Fruit fly (Drosophila melanogaster) whole organism, wandering third instar larva: ENCODE data around the gene AnxB11.

ENCODE experiments used
- Hnf4 ChIP-seq: fragments of 200-800 bp; sonication (Bioruptor generic); optimal IDR thresholded peaks from 2 replicates; lab custom pipeline; 2016; ENCODE audit warnings: missing biosample characterization, mild to moderate bottlenecking, missing genetic modification characterization
- Hr83 ChIP-seq: fragments of 200-300 bp; sonication (Bioruptor generic); optimal IDR thresholded peaks from 2 replicates; lab custom pipeline; 2016; ENCODE audit warnings: missing biosample characterization, mild to moderate bottlenecking, missing genetic modification characterization, moderate library complexity; ENCODE audit not compliant: poor library complexity, severe bottlenecking
- br ChIP-seq: fragments of 200-800 bp; sonication (Bioruptor generic); optimal IDR thresholded peaks from 2 replicates; lab custom pipeline; 2016; ENCODE audit warnings: missing biosample characterization, missing genetic modification characterization
- foxo ChIP-seq, 2 experiments: fragments of 200-800 bp; sonication (Bioruptor generic); optimal IDR thresholded peaks; 2 replicates in 1 of 2; 3 replicates in 1 of 2; lab custom pipeline; 2016 to 2017; ENCODE audit warnings: missing biosample characterization in 2 of 2, missing genetic modification characterization in 2 of 2
- pan ChIP-seq: fragments of >200 bp; optimal IDR thresholded peaks from 2 replicates; lab custom pipeline; 2017
- sage ChIP-seq: fragments of 200-800 bp; sonication (Bioruptor generic); optimal IDR thresholded peaks from 2 replicates; lab custom pipeline; 2016; ENCODE audit warnings: missing biosample characterization, mild to moderate bottlenecking, missing genetic modification characterization

DNA sequence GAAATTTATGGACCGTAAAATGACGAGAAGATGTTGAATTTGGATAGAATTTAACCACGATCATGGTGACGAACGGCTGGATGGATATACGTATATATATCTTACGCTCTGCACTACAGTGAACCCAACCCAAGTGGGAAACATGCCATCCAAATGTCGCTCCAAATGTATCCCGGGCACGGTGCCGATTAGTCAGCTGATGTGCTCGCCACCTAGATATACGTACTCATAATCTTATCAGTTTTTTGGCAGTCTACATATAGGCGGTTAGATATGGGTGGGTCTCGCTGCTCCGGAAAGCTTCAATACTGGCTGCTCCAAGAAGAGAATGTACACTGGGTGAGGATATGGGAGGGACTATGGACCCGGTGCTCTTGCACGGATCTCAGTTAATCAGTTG lies 16.0 kb downstream of the AnxB11 start:
- TF ChIP-seq br (GFP tag; lab: Kevin White, UChicago) (no peak), pan (lab: Kevin White, UChicago) (no peak), foxo (GFP tag; optimal IDR thresholded peaks at IDR 0.05; lab: Kevin White, UChicago) (no peak), sage (no peak), Hnf4 (GFP tag; lab: Kevin White, UChicago) (no peak), Hr83 (no peak)
